Fruit fly (Drosophila melanogaster) whole organism, embryonic: ENCODE measurements around the gene CG15011.

Experiments
- Asciz ChIP-seq: fragments of 200-800 bp; sonication (Bioruptor generic); optimal IDR thresholded peaks from 2 replicates; lab custom pipeline; 2017; ENCODE audit warnings: missing biosample characterization, mild to moderate bottlenecking, missing genetic modification characterization, missing genetic modification reagents
- CG10274 ChIP-seq: fragments of 200-800 bp; sonication (Bioruptor generic); optimal IDR thresholded peaks from 3 replicates; lab custom pipeline; 2017; ENCODE audit warnings: missing biosample characterization, mild to moderate bottlenecking, missing genetic modification characterization
- CG10366 ChIP-seq: fragments of 200-800 bp; sonication (Bioruptor generic); IDR thresholded peaks from 2 replicates; pipeline ENCODE4 v1.3.6; 2022; ENCODE audit warnings: missing biosample characterization, missing genetic modification characterization
- CG11085 ChIP-seq: fragments of 200-800 bp; sonication (Bioruptor generic); IDR thresholded peaks from 2 replicates; pipeline ENCODE4 v1.3.6; 2022; ENCODE audit warnings: missing biosample characterization, missing genetic modification characterization
- CG12236 ChIP-seq: fragments of 200-800 bp; sonication (Bioruptor generic); optimal IDR thresholded peaks from 2 replicates; lab custom pipeline; 2016; ENCODE audit warnings: missing biosample characterization, missing genetic modification characterization
- CG13296 ChIP-seq: fragments of 200-800 bp; sonication (Bioruptor generic); optimal IDR thresholded peaks from 3 replicates; lab custom pipeline; 2018; ENCODE audit warnings: missing biosample characterization, mild to moderate bottlenecking, missing genetic modification characterization
- CG13624 ChIP-seq: fragments of 200-800 bp; sonication (Bioruptor generic); optimal IDR thresholded peaks from 2 replicates; lab custom pipeline; 2016; ENCODE audit warnings: missing biosample characterization, missing genetic modification characterization
- CG18476 ChIP-seq: fragments of 200-800 bp; sonication (Bioruptor generic); optimal IDR thresholded peaks from 2 replicates; lab custom pipeline; 2016; ENCODE audit warnings: missing biosample characterization, mild to moderate bottlenecking, missing genetic modification characterization
- CG18764 ChIP-seq: fragments of 200-800 bp; sonication (Bioruptor generic); optimal IDR thresholded peaks from 3 replicates; lab custom pipeline; 2016; ENCODE audit warnings: missing biosample characterization, missing genetic modification characterization
- CG2712 ChIP-seq: fragments of 200-800 bp; optimal IDR thresholded peaks from 3 replicates; lab custom pipeline; 2019; ENCODE audit warnings: missing biosample characterization, mild to moderate bottlenecking, missing genetic modification characterization, moderate library complexity
- CG31388 ChIP-seq: fragments of 200-800 bp; sonication (Bioruptor generic); optimal IDR thresholded peaks from 2 replicates; lab custom pipeline; 2016; ENCODE audit warnings: missing biosample characterization, missing genetic modification characterization
- CG3163 ChIP-seq: fragments of 200-800 bp; sonication (Bioruptor generic); optimal IDR thresholded peaks from 3 replicates; lab custom pipeline; 2016; ENCODE audit warnings: missing biosample characterization, missing genetic modification characterization
- CG34376 ChIP-seq: fragments of 200-800 bp; sonication (Bioruptor generic); optimal IDR thresholded peaks from 2 replicates; lab custom pipeline; 2018; ENCODE audit warnings: missing biosample characterization, mild to moderate bottlenecking, missing genetic modification characterization
- CG3995 ChIP-seq: fragments of 200-800 bp; sonication (Bioruptor generic); optimal IDR thresholded peaks from 3 replicates; lab custom pipeline; 2016; ENCODE audit warnings: missing biosample characterization, missing genetic modification characterization
- CG4424 ChIP-seq: fragments of 200-800 bp; sonication (Bioruptor generic); optimal IDR thresholded peaks from 3 replicates; lab custom pipeline; 2016; ENCODE audit warnings: missing biosample characterization, missing genetic modification characterization
- CG4707 ChIP-seq: fragments of 200-800 bp; sonication (Bioruptor generic); optimal IDR thresholded peaks from 2 replicates; lab custom pipeline; 2018; ENCODE audit warnings: missing biosample characterization, mild to moderate bottlenecking, missing genetic modification characterization, moderate library complexity
- CG6272 ChIP-seq: fragments of 200-800 bp; sonication (Bioruptor generic); IDR thresholded peaks from 2 replicates; pipeline ENCODE4 v1.3.6; 2022; ENCODE audit warnings: missing biosample characterization, missing genetic modification characterization
- CG7357 ChIP-seq: fragments of 200-800 bp; sonication (Bioruptor generic); IDR thresholded peaks from 3 replicates; pipeline ENCODE4 v1.3.6; 2022; ENCODE audit warnings: missing biosample characterization, missing genetic modification characterization
- CG7372 ChIP-seq: fragments of 200-800 bp; sonication (Bioruptor generic); IDR thresholded peaks from 2 replicates; pipeline ENCODE4 v1.3.6; 2022; ENCODE audit warnings: missing biosample characterization, missing genetic modification characterization
- CG7556 ChIP-seq: fragments of 200-800 bp; sonication (Bioruptor generic); optimal IDR thresholded peaks from 2 replicates; lab custom pipeline; 2017; ENCODE audit warnings: missing biosample characterization, mild to moderate bottlenecking, missing genetic modification characterization
- CG9797 ChIP-seq: fragments of 200-800 bp; sonication (Bioruptor generic); optimal IDR thresholded peaks from 3 replicates; lab custom pipeline; 2018; ENCODE audit warnings: missing biosample characterization, mild to moderate bottlenecking, missing genetic modification characterization
- Fer3 ChIP-seq: fragments of 200-800 bp; sonication (Bioruptor generic); optimal IDR thresholded peaks from 2 replicates; lab custom pipeline; 2018; ENCODE audit warnings: missing biosample characterization, mild to moderate bottlenecking, missing genetic modification characterization, moderate library complexity
- GATAe ChIP-seq: fragments of 200-800 bp; sonication (Bioruptor generic); conservative IDR thresholded peaks from 2 replicates; pipeline ENCODE4 v1.3.6; 2022; ENCODE audit warnings: missing biosample characterization, missing genetic modification characterization
- Gsc ChIP-seq: fragments of 200-800 bp; sonication (Bioruptor generic); IDR thresholded peaks from 2 replicates; pipeline ENCODE4 v1.3.6; 2022; ENCODE audit warnings: missing biosample characterization, missing genetic modification characterization
- H2.0 ChIP-seq: fragments of 200-800 bp; sonication (Bioruptor generic); IDR thresholded peaks from 2 replicates; pipeline ENCODE4 v1.3.6; 2022; ENCODE audit warnings: missing biosample characterization, missing genetic modification characterization
- HLH54F ChIP-seq: fragments of 200-800 bp; sonication (Bioruptor generic); optimal IDR thresholded peaks from 3 replicates; lab custom pipeline; 2016; ENCODE audit warnings: missing biosample characterization, missing genetic modification characterization
- Lim3 ChIP-seq: fragments of 200-800 bp; sonication (Bioruptor generic); IDR thresholded peaks from 2 replicates; pipeline ENCODE4 v1.3.6; 2022; ENCODE audit warnings: missing biosample characterization, missing genetic modification characterization
- Med ChIP-seq: fragments of 200-800 bp; sonication (Bioruptor generic); peaks from one replicate; lab custom pipeline; 2016; ENCODE audit warnings: missing biosample characterization, missing genetic modification characterization, mild to moderate bottlenecking, inconsistent platforms, moderate library complexity
- Myb ChIP-seq: fragments of 200-800 bp; sonication (Bioruptor generic); optimal IDR thresholded peaks from 2 replicates; lab custom pipeline; 2016; ENCODE audit warnings: missing biosample characterization, missing genetic modification characterization
- Nf-YC ChIP-seq: fragments of 200-800 bp; optimal IDR thresholded peaks from 3 replicates; lab custom pipeline; 2019; ENCODE audit warnings: missing biosample characterization, mild to moderate bottlenecking, missing genetic modification characterization, moderate library complexity
- Pdp1 ChIP-seq, 2 experiments: fragments of 200-800 bp; sonication (Bioruptor generic); optimal IDR thresholded peaks; 3 replicates each; lab custom pipeline; 2016; ENCODE audit warnings: missing biosample characterization in 2 of 2, missing genetic modification characterization in 2 of 2, mild to moderate bottlenecking in 1 of 2, moderate library complexity in 1 of 2
- Poxn ChIP-seq: fragments of 200-800 bp; sonication (Bioruptor generic); IDR thresholded peaks from 2 replicates; pipeline ENCODE4 v1.3.6; 2022; ENCODE audit warnings: missing biosample characterization, missing genetic modification characterization
- Sox102F ChIP-seq: fragments of 200-800 bp; sonication (Bioruptor generic); optimal IDR thresholded peaks from 2 replicates; lab custom pipeline; 2018; ENCODE audit warnings: missing biosample characterization, mild to moderate bottlenecking, missing genetic modification characterization, moderate library complexity
- ac ChIP-seq: fragments of 200-800 bp; sonication (Bioruptor generic); optimal IDR thresholded peaks from 3 replicates; lab custom pipeline; 2017; ENCODE audit warnings: missing biosample characterization, mild to moderate bottlenecking, missing genetic modification characterization
- ap ChIP-seq: fragments of 200-800 bp; sonication (Bioruptor generic); IDR thresholded peaks from 2 replicates; pipeline ENCODE4 v1.3.6; 2022; ENCODE audit warnings: missing biosample characterization, missing genetic modification characterization
- bbx ChIP-seq: fragments of 200-800 bp; sonication (Bioruptor generic); IDR thresholded peaks from 2 replicates; pipeline ENCODE4 v1.3.6; 2022; ENCODE audit warnings: missing biosample characterization, missing genetic modification characterization; ENCODE audit not compliant: partially characterized antibody
- cato ChIP-seq: fragments of 200-800 bp; sonication (Bioruptor generic); optimal IDR thresholded peaks from 2 replicates; lab custom pipeline; 2016; ENCODE audit warnings: missing biosample characterization, missing genetic modification characterization, borderline replicate concordance
- dmrt99B ChIP-seq: fragments of 200-800 bp; sonication (Bioruptor generic); optimal IDR thresholded peaks from 2 replicates; lab custom pipeline; 2018; ENCODE audit warnings: missing biosample characterization, mild to moderate bottlenecking, missing genetic modification characterization, moderate library complexity
- exex ChIP-seq: fragments of 200-800 bp; sonication (Bioruptor generic); optimal IDR thresholded peaks from 4 replicates; lab custom pipeline; 2018; ENCODE audit warnings: missing biosample characterization, mild to moderate bottlenecking, missing genetic modification characterization, moderate library complexity
- grn ChIP-seq: fragments of 200-800 bp; sonication (Bioruptor generic); optimal IDR thresholded peaks from 3 replicates; lab custom pipeline; 2017; ENCODE audit warnings: missing biosample characterization, missing genetic modification characterization
- her ChIP-seq: fragments of 200-800 bp; sonication (Bioruptor generic); optimal IDR thresholded peaks from 2 replicates; lab custom pipeline; 2016; ENCODE audit warnings: missing biosample characterization, missing genetic modification characterization
- kay ChIP-seq: fragments of 200-800 bp; sonication (Bioruptor generic); optimal IDR thresholded peaks from 2 replicates; lab custom pipeline; 2016; ENCODE audit warnings: missing biosample characterization, missing genetic modification characterization
- lbe ChIP-seq: fragments of 200-800 bp; sonication (Bioruptor generic); optimal IDR thresholded peaks from 2 replicates; lab custom pipeline; 2016; ENCODE audit warnings: missing biosample characterization, mild to moderate bottlenecking, missing genetic modification characterization
- mirr ChIP-seq: fragments of 200-800 bp; sonication (Bioruptor generic); optimal IDR thresholded peaks from 3 replicates; lab custom pipeline; 2018; ENCODE audit warnings: missing biosample characterization, mild to moderate bottlenecking, missing genetic modification characterization
- mld ChIP-seq: fragments of 200-800 bp; sonication (Bioruptor generic); IDR thresholded peaks from 3 replicates; pipeline ENCODE4 v1.3.6; 2022; ENCODE audit warnings: missing biosample characterization, missing genetic modification characterization; ENCODE audit not compliant: partially characterized antibody
- pzg ChIP-seq: fragments of 200-800 bp; sonication (Bioruptor generic); optimal IDR thresholded peaks from 3 replicates; lab custom pipeline; 2018; ENCODE audit warnings: missing biosample characterization, mild to moderate bottlenecking, missing genetic modification characterization, moderate library complexity
- run ChIP-seq: fragments of 200-800 bp; sonication (Bioruptor generic); optimal IDR thresholded peaks from 3 replicates; lab custom pipeline; 2018; ENCODE audit warnings: missing biosample characterization, mild to moderate bottlenecking, missing genetic modification characterization
- sd ChIP-seq: fragments of 200-800 bp; sonication (Bioruptor generic); optimal IDR thresholded peaks from 3 replicates; lab custom pipeline; 2018; ENCODE audit warnings: missing biosample characterization, mild to moderate bottlenecking, missing genetic modification characterization, moderate library complexity
- tna ChIP-seq: fragments of 200-800 bp; sonication (Bioruptor generic); IDR thresholded peaks from 2 replicates; pipeline ENCODE4 v1.3.6; 2022; ENCODE audit warnings: missing biosample characterization, missing genetic modification characterization; ENCODE audit not compliant: partially characterized antibody
- unpg ChIP-seq: fragments of 200-800 bp; sonication (Bioruptor generic); optimal IDR thresholded peaks from 3 replicates; lab custom pipeline; 2018; ENCODE audit warnings: missing biosample characterization, mild to moderate bottlenecking, missing genetic modification characterization, moderate library complexity

The CG15011 gene

dm6 chr3L:4221792-4222191 is 37.2 kb downstream of the CG15011 start:
- TF ChIP-seq CG13624 (GFP tag; lab: Kevin White, UChicago), result peak; percentile 78
- TF ChIP-seq GATAe, result 0 out of 2 replicates have a peak, but pooled peaks have one; percentile 11
- TF ChIP-seq CG34376 (GFP tag; lab: Kevin White, UChicago), result peak; percentile 2
- peak; percentile 70 for TF ChIP-seq grn (GFP tag; lab: Kevin White, UChicago)
- peak; percentile 17 for TF ChIP-seq exex (tag; lab: Kevin White, UChicago)
- peak; percentile 22 for TF ChIP-seq mirr
- no peak for TF ChIP-seq H2.0
- TF ChIP-seq Pdp1 (GFP tag; optimal IDR thresholded peaks at IDR 0.05; lab: Kevin White, UChicago), result peak in 1 of 2 experiments; percentile 60
- TF ChIP-seq cato (GFP tag; lab: Kevin White, UChicago), result no peak
- peak; percentile 75 for TF ChIP-seq Med (GFP tag; lab: Kevin White, UChicago)

- TF ChIP-seq CG7357 (no peak), mld (GFP tag; lab: Robert Waterston, UW) (no peak), bbx (GFP tag; lab: Robert Waterston, UW) (no peak), CG7556 (GFP tag; lab: Kevin White, UChicago) (no peak), her (GFP tag; lab: Kevin White, UChicago) (no peak), CG3163 (GFP tag; lab: Kevin White, UChicago) (no peak), HLH54F (GFP tag; lab: Kevin White, UChicago) (no peak), Myb (GFP tag; lab: Kevin White, UChicago) (no peak), CG13296 (GFP tag; lab: Kevin White, UChicago) (no peak), pzg (GFP tag; lab: Kevin White, UChicago) (no peak), CG12236 (GFP tag; lab: Kevin White, UChicago) (no peak), CG10366 (no peak), Nf-YC (tag; lab: Kevin White, UChicago) (peak; percentile 34), CG6272 (GFP tag; lab: Robert Waterston, UW) (no peak), CG9797 (no peak), Lim3 (GFP tag; lab: Robert Waterston, UW) (no peak), dmrt99B (tag; lab: Kevin White, UChicago) (no peak), unpg (no peak), Fer3 (peak; percentile 12), CG3995 (GFP tag; lab: Kevin White, UChicago) (no peak), sd (tag; lab: Kevin White, UChicago) (peak; percentile 99), tna (GFP tag; lab: Robert Waterston, UW) (0 out of 2 replicates have a peak, but pooled peaks have one; percentile 7), CG11085 (GFP tag; lab: Robert Waterston, UW) (no peak), Gsc (no peak), CG4424 (GFP tag; lab: Kevin White, UChicago) (no peak), Sox102F (GFP tag; lab: Kevin White, UChicago) (no peak), Poxn (no peak), CG4707 (GFP tag; lab: Kevin White, UChicago) (no peak), CG18764 (GFP tag; lab: Kevin White, UChicago) (no peak), CG31388 (GFP tag; lab: Kevin White, UChicago) (no peak), Asciz (no peak), run (tag; lab: Kevin White, UChicago) (no peak), lbe (GFP tag; lab: Kevin White, UChicago) (no peak), CG2712 (tag; lab: Kevin White, UChicago) (no peak), kay (peak; percentile 52), ap (GFP tag; lab: Robert Waterston, UW) (no peak), CG7372 (no peak), ac (GFP tag; lab: Kevin White, UChicago) (no peak), CG10274 (GFP tag; lab: Kevin White, UChicago) (no peak), CG18476 (GFP tag; lab: Kevin White, UChicago) (no peak)
Measured at dm6 chr3L:4221226-4221770, 37.7 kb downstream of the CG15011 start.
